Worm (Caenorhabditis elegans): Measurements from ENCODE around the gene dmd-8.

DNA sequence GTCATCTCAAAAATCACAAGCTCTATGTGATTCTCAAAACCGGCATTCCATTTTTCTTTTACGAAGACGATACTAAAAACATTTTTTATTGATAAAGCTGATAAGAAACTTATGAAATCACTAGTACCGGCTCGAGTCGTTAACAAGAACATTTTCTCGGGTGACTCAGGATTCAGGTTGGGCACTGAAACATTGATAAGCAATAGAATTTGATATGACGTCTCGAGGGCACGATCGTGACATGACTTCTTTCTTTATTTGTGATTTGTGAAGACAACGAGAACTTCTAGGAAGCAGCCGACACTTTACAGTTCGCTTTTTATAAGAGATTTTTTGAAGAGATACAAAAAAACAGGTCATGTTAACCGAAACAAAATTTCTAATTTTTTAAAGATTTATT lies 2.5 kb downstream of the dmd-8 start:
- TF ChIP-seq ama-1 (optimal IDR thresholded peaks at IDR 0.05) = no peak
- no peak for TF ChIP-seq hnd-1 (tag; optimal IDR thresholded peaks at IDR 0.05)
- no peak for TF ChIP-seq F13C5.2 (tag; optimal IDR thresholded peaks at IDR 0.05)
- TF ChIP-seq tbx-11 (GFP tag; IDR thresholded peaks at IDR 0.05) = no peak
- TF ChIP-seq aly-1 (tag; optimal IDR thresholded peaks at IDR 0.05) = no peak
- no peak for TF ChIP-seq hmbx-1 (tag; optimal IDR thresholded peaks at IDR 0.05)
- no peak for TF ChIP-seq ceh-36 (tag; optimal IDR thresholded peaks at IDR 0.05)
- no peak for TF ChIP-seq ceh-13 (GFP tag; optimal IDR thresholded peaks at IDR 0.05)
- TF ChIP-seq ets-7 (tag; optimal IDR thresholded peaks at IDR 0.05) = no peak
- TF ChIP-seq tbx-37 (GFP tag; conservative IDR thresholded peaks at IDR 0.05) = no peak
- no peak for TF ChIP-seq hmg-4 (GFP tag; optimal IDR thresholded peaks at IDR 0.05)
